Fruit fly (Drosophila melanogaster): ENCODE measurements around the gene Ccp84Ae.
A peak's percentile ranks its signal among the peaks of the same experiment; 100 is the strongest.

Ccp84Ae gene

dm6 chr3R:6646740-6647139 is 44.8 kb downstream of the Ccp84Ae start, which contains the start of gene Taf1 (continued):
- TF ChIP-seq kni (GFP tag; optimal IDR thresholded peaks at IDR 0.05) = no peak
- TF ChIP-seq CG14014 (GFP tag; IDR thresholded peaks at IDR 0.05) = no peak
- peak; percentile 55 for TF ChIP-seq Bgb (GFP tag; IDR thresholded peaks at IDR 0.05; ENCODE audit: partially characterized antibody)
- TF ChIP-seq slou (GFP tag; optimal IDR thresholded peaks at IDR 0.05) = no peak
- TF ChIP-seq tx (GFP tag; optimal IDR thresholded peaks at IDR 0.05) = no peak
- peak; percentile 66 for TF ChIP-seq Sin3A (optimal IDR thresholded peaks at IDR 0.05)
- TF ChIP-seq abd-A (tag; optimal IDR thresholded peaks at IDR 0.05) = no peak
- no peak for TF ChIP-seq CG2129 (GFP tag; IDR thresholded peaks at IDR 0.05; ENCODE audit: partially characterized antibody)
- TF ChIP-seq knrl (GFP tag; IDR thresholded peaks at IDR 0.05; ENCODE audit: partially characterized antibody) = peak; percentile 30; the same call in 1 of the 3 replicates
- no peak for TF ChIP-seq wek (GFP tag; optimal IDR thresholded peaks at IDR 0.05)
- no peak for TF ChIP-seq run (tag; optimal IDR thresholded peaks at IDR 0.05)
- TF ChIP-seq CG8924 (tag; optimal IDR thresholded peaks at IDR 0.05) = no peak
- TF ChIP-seq Fer3 (tag; optimal IDR thresholded peaks at IDR 0.05) = no peak
- no peak for TF ChIP-seq gce (GFP tag; IDR thresholded peaks at IDR 0.05)
- TF ChIP-seq Dref (GFP tag; IDR thresholded peaks at IDR 0.05) = peak; percentile 40; the same call in 1 of the 2 replicates
- TF ChIP-seq ac (GFP tag; optimal IDR thresholded peaks at IDR 0.05) = no peak
- TF ChIP-seq CG43689 (GFP tag; IDR thresholded peaks at IDR 0.05) = no peak
- TF ChIP-seq CG7987 (GFP tag; optimal IDR thresholded peaks at IDR 0.05) = no peak
- TF ChIP-seq sr (GFP tag; IDR thresholded peaks at IDR 0.05) = no peak
- TF ChIP-seq CG10267 (tag; optimal IDR thresholded peaks at IDR 0.05) = no peak
- TF ChIP-seq Awh (GFP tag; IDR thresholded peaks at IDR 0.05) = no peak
- no peak for TF ChIP-seq CG9817 (tag; optimal IDR thresholded peaks at IDR 0.05)
- TF ChIP-seq CG2120 (GFP tag; optimal IDR thresholded peaks at IDR 0.05) = no peak
- TF ChIP-seq CG16813 (GFP tag; IDR thresholded peaks at IDR 0.05; ENCODE audit: partially characterized antibody) = 0 out of 3 replicates have a peak, but pooled peaks have one; percentile 11
- no peak for TF ChIP-seq Hey (tag; optimal IDR thresholded peaks at IDR 0.05)
- TF ChIP-seq Xbp1 (GFP tag; optimal IDR thresholded peaks at IDR 0.05) = peak; percentile 19
- no peak for TF ChIP-seq CG11093 (GFP tag; IDR thresholded peaks at IDR 0.05)
- TF ChIP-seq croc (GFP tag; conservative IDR thresholded peaks at IDR 0.05) = no peak
- TF ChIP-seq da (GFP tag; optimal IDR thresholded peaks at IDR 0.05) = no peak
- TF ChIP-seq Hmx (GFP tag; optimal IDR thresholded peaks at IDR 0.05) = no peak
- TF ChIP-seq CG9437 (GFP tag; optimal IDR thresholded peaks at IDR 0.05) = no peak
- peak; percentile 24; the same call in 1 of the 2 replicates for TF ChIP-seq vvl (GFP tag; IDR thresholded peaks at IDR 0.05)
- TF ChIP-seq crp (GFP tag; optimal IDR thresholded peaks at IDR 0.05) = peak in 1 of 2 experiments; percentile 21
- TF ChIP-seq D19B (GFP tag; optimal IDR thresholded peaks at IDR 0.05) = no peak
- TF ChIP-seq CG4707 (GFP tag; optimal IDR thresholded peaks at IDR 0.05) = no peak
- TF ChIP-seq CG12769 (tag; optimal IDR thresholded peaks at IDR 0.05) = no peak
- no peak for TF ChIP-seq nom (GFP tag; optimal IDR thresholded peaks at IDR 0.05)
- no peak for TF ChIP-seq Drgx (GFP tag; IDR thresholded peaks at IDR 0.05)
- TF ChIP-seq inv (GFP tag; IDR thresholded peaks at IDR 0.05; ENCODE audit: partially characterized antibody) = peak; percentile 18; the same call in 1 of the 2 replicates
- no peak for TF ChIP-seq CG5953 (GFP tag; IDR thresholded peaks at IDR 0.05)
- TF ChIP-seq CG1024 (GFP tag; IDR thresholded peaks at IDR 0.05) = no peak
- TF ChIP-seq CG17361 (GFP tag; IDR thresholded peaks at IDR 0.05) = no peak
- no peak for TF ChIP-seq Usf (GFP tag; optimal IDR thresholded peaks at IDR 0.05)
- TF ChIP-seq Hmr (GFP tag; optimal IDR thresholded peaks at IDR 0.05) = no peak
- TF ChIP-seq ERR (GFP tag; optimal IDR thresholded peaks at IDR 0.05) = no peak
- TF ChIP-seq CG13624 (GFP tag; optimal IDR thresholded peaks at IDR 0.05) = peak; percentile 36
- TF ChIP-seq prd (optimal IDR thresholded peaks at IDR 0.05) = no peak
- peak; percentile 50; the same call in 2 of the 3 replicates for TF ChIP-seq prd (GFP tag; IDR thresholded peaks at IDR 0.05)
- no peak for TF ChIP-seq slbo (GFP tag; IDR thresholded peaks at IDR 0.05)
- no peak for TF ChIP-seq B-H1 (GFP tag; IDR thresholded peaks at IDR 0.05)
- peak; percentile 98 for TF ChIP-seq CG4617 (GFP tag; optimal IDR thresholded peaks at IDR 0.05; ENCODE audit: borderline replicate concordance)
- TF ChIP-seq usp (GFP tag; optimal IDR thresholded peaks at IDR 0.05) = no peak
